Worm (Caenorhabditis elegans): ENCODE data around the gene toe-2.

- TF ChIP-seq flt-1 (GFP tag; IDR thresholded peaks at IDR 0.05): no peak
- no peak for TF ChIP-seq T22C8.4 (GFP tag; IDR thresholded peaks at IDR 0.05)
- TF ChIP-seq ref-1 (GFP tag; conservative IDR thresholded peaks at IDR 0.05): no peak
- TF ChIP-seq cog-1 (tag; optimal IDR thresholded peaks at IDR 0.05): no peak
- TF ChIP-seq med-1 (GFP tag; optimal IDR thresholded peaks at IDR 0.05; ENCODE audit: insufficient read depth): no peak
These were observed 31.4 kb downstream of the toe-2 start, which contains the start of the genes snr-3 and rsp-5 for ce11 chrII:6489711-6490184.

Data from whole organism, midembryonic.